Fruit fly (Drosophila melanogaster) whole organism: Measurements from ENCODE around the gene CG13058.

Experiments
- CG8478 ChIP-seq: fragments of >200 bp; optimal IDR thresholded peaks from 2 replicates; lab custom pipeline; 2018; ENCODE audit warnings: inconsistent platforms
- EcR ChIP-seq, 2 experiments: fragments of >200 bp; optimal IDR thresholded peaks; 2 replicates each; lab custom pipeline; 2017; ENCODE audit warnings: missing biosample characterization in 2 of 2, missing genetic modification characterization in 2 of 2, missing genetic modification reagents in 2 of 2
- pan ChIP-seq: fragments of >200 bp; optimal IDR thresholded peaks from 2 replicates; lab custom pipeline; 2017

DNA sequence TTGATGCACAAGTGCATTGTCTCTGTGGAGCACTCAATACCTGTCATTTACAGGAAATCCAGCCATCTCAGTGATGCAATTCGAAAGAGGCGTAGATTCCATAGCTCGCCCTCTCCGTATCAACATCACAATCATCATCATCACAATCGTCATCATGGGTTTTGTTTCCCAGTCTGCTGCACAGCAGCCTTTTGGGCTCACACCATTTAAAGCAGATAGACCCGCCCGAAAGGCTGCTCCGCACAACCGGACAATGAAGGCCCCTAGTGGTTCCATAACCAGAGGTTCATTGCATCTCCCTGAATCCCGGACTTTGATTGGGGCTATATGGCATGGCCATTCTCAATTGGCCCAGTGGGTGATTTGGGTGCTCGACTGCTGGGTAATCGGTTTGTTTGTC is 6.2 kb downstream of the CG13058 start:
- TF ChIP-seq EcR (GFP tag; optimal IDR thresholded peaks at IDR 0.05; lab: Kevin White, UChicago) (no peak), pan (no peak), CG8478 (lab: Kevin White, UChicago) (no peak)
